Worm (Caenorhabditis elegans) whole organism, mixed stage, embryonic: ENCODE results near the gene F25B3.4.

ENCODE experiments used
- bed-3 ChIP-seq: fragments of 200-800 bp; sonication (Bioruptor generic); optimal IDR thresholded peaks from 3 replicates; lab custom pipeline; 2018; ENCODE audit warnings: mild to moderate bottlenecking, missing genetic modification characterization, moderate library complexity, missing compliant biosample characterization
- ces-1 ChIP-seq: fragments of 150-350 bp; optimal IDR thresholded peaks from 2 replicates; lab custom pipeline; 2014; ENCODE audit warnings: missing biosample characterization, missing genetic modification reagents, missing genetic modification characterization
- drap-1 ChIP-seq: fragments of 200-800 bp; sonication (Bioruptor generic); optimal IDR thresholded peaks from 3 replicates; lab custom pipeline; 2018; ENCODE audit warnings: mild to moderate bottlenecking, missing genetic modification characterization, missing compliant biosample characterization
- flh-1 ChIP-seq: fragments of 200-800 bp; sonication (Bioruptor generic); optimal IDR thresholded peaks from 2 replicates; lab custom pipeline; 2018; ENCODE audit warnings: mild to moderate bottlenecking, missing genetic modification characterization, moderate library complexity, missing compliant biosample characterization
- lin-13 ChIP-seq: fragments of 150-350 bp; optimal IDR thresholded peaks from 2 replicates; lab custom pipeline; 2014; ENCODE audit warnings: missing biosample characterization, missing genetic modification characterization
- nhr-12 ChIP-seq: fragments of 150-350 bp; optimal IDR thresholded peaks from 2 replicates; lab custom pipeline; 2014; ENCODE audit warnings: missing biosample characterization, missing genetic modification characterization
- nhr-76 ChIP-seq: sonication (generic microtip); optimal IDR thresholded peaks from 2 replicates; lab custom pipeline; 2017; ENCODE audit warnings: missing biosample characterization, missing genetic modification characterization
- snpc-4 ChIP-seq: fragments of 150-350 bp; optimal IDR thresholded peaks from 2 replicates; lab custom pipeline; 2014; ENCODE audit warnings: missing biosample characterization, missing genetic modification characterization
- sptf-1 ChIP-seq: sonication (generic microtip); optimal IDR thresholded peaks from 2 replicates; lab custom pipeline; 2017; ENCODE audit warnings: mild to moderate bottlenecking, missing genetic modification characterization, moderate library complexity, missing compliant biosample characterization
- tbx-8 ChIP-seq: fragments of 200-800 bp; sonication (Bioruptor generic); optimal IDR thresholded peaks from 2 replicates; lab custom pipeline; 2018; ENCODE audit warnings: mild to moderate bottlenecking, missing genetic modification characterization, moderate library complexity, missing compliant biosample characterization
- unc-62 ChIP-seq: fragments of 150-350 bp; optimal IDR thresholded peaks from 2 replicates; lab custom pipeline; 2014; ENCODE audit warnings: missing biosample characterization, missing genetic modification reagents, missing genetic modification characterization
- ztf-11 ChIP-seq: fragments of 150-350 bp; optimal IDR thresholded peaks from 2 replicates; lab custom pipeline; 2014; ENCODE audit warnings: missing biosample characterization, missing genetic modification characterization

DNA sequence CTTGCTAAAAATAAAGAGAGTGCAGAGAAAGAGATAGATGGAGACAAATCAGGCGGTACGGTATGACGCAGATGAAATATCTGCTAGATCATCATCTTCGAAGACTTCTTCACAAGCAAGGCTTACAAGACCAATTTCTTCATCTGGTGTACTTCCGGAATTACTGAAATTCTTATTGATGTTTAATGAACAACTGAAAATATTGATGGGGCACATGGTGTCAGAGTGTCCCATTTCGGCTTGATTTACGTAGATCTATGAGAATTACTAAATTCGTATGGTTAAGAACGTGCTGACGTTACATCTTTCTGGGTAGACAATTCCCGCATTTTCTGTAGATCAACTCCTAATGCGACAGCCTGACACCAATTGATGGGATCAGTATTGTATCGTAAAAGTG is 11.9 kb downstream of the F25B3.4 start:
- TF ChIP-seq nhr-12 (tag; lab: Kevin White, UChicago) (no peak), flh-1 (no peak), bed-3 (GFP tag; lab: Kevin White, UChicago) (no peak), snpc-4 (no peak), ces-1 (GFP tag; lab: Kevin White, UChicago) (no peak), tbx-8 (no peak), sptf-1 (tag; lab: Kevin White, UChicago) (no peak), drap-1 (GFP tag; lab: Kevin White, UChicago) (no peak), unc-62 (GFP tag; lab: Kevin White, UChicago) (no peak), lin-13 (tag; lab: Kevin White, UChicago) (no peak), ztf-11 (tag; lab: Kevin White, UChicago) (no peak), nhr-76 (no peak)
